Worm (Caenorhabditis elegans) whole organism, mixed stage, embryonic: ENCODE results near the gene nhr-226.

Experiments
- M03D4.4 ChIP-seq: sonication (generic microtip); optimal IDR thresholded peaks from 2 replicates; lab custom pipeline; 2017; ENCODE audit warnings: mild to moderate bottlenecking, missing genetic modification characterization, missing compliant biosample characterization
- bed-3 ChIP-seq: fragments of 200-800 bp; sonication (Bioruptor generic); optimal IDR thresholded peaks from 3 replicates; lab custom pipeline; 2018; ENCODE audit warnings: mild to moderate bottlenecking, missing genetic modification characterization, moderate library complexity, missing compliant biosample characterization
- blmp-1 ChIP-seq: fragments of 150-350 bp; optimal IDR thresholded peaks from 2 replicates; lab custom pipeline; 2014; ENCODE audit warnings: missing biosample characterization, missing genetic modification characterization
- ceh-43 ChIP-seq: fragments of 200-800 bp; sonication (Bioruptor generic); optimal IDR thresholded peaks from 2 replicates; lab custom pipeline; 2018; ENCODE audit warnings: mild to moderate bottlenecking, missing genetic modification characterization, moderate library complexity, missing compliant biosample characterization
- ceh-83 ChIP-seq: fragments of 200-800 bp; sonication (Bioruptor generic); optimal IDR thresholded peaks from 2 replicates; lab custom pipeline; 2018; ENCODE audit warnings: mild to moderate bottlenecking, missing genetic modification characterization, missing compliant biosample characterization
- ces-1 ChIP-seq: fragments of 150-350 bp; optimal IDR thresholded peaks from 2 replicates; lab custom pipeline; 2014; ENCODE audit warnings: missing biosample characterization, missing genetic modification reagents, missing genetic modification characterization
- cnd-1 ChIP-seq: fragments of 200-800 bp; sonication (Bioruptor generic); optimal IDR thresholded peaks from 2 replicates; lab custom pipeline; 2018; ENCODE audit warnings: mild to moderate bottlenecking, missing genetic modification characterization, missing compliant biosample characterization
- drap-1 ChIP-seq: fragments of 200-800 bp; sonication (Bioruptor generic); optimal IDR thresholded peaks from 3 replicates; lab custom pipeline; 2018; ENCODE audit warnings: mild to moderate bottlenecking, missing genetic modification characterization, missing compliant biosample characterization
- elt-1 ChIP-seq: sonication (generic microtip); optimal IDR thresholded peaks from 2 replicates; lab custom pipeline; 2017; ENCODE audit warnings: missing genetic modification characterization, mild to moderate bottlenecking, missing compliant biosample characterization, antibody characterized with exemption, moderate library complexity, borderline replicate concordance; ENCODE audit not compliant: insufficient read depth
- elt-3 ChIP-seq: fragments of 150-350 bp; optimal IDR thresholded peaks from 2 replicates; lab custom pipeline; 2014; ENCODE audit warnings: missing biosample characterization, missing genetic modification characterization
- flh-1 ChIP-seq: fragments of 200-800 bp; sonication (Bioruptor generic); optimal IDR thresholded peaks from 2 replicates; lab custom pipeline; 2018; ENCODE audit warnings: mild to moderate bottlenecking, missing genetic modification characterization, moderate library complexity, missing compliant biosample characterization
- ham-2 ChIP-seq: fragments of 200-800 bp; sonication (Bioruptor generic); optimal IDR thresholded peaks from 2 replicates; lab custom pipeline; 2018; ENCODE audit warnings: mild to moderate bottlenecking, missing genetic modification characterization, missing compliant biosample characterization
- hlh-1 ChIP-seq: fragments of 150-350 bp; optimal IDR thresholded peaks from 2 replicates; lab custom pipeline; 2014; ENCODE audit warnings: missing biosample characterization, missing genetic modification reagents, missing genetic modification characterization
- lin-13 ChIP-seq: fragments of 150-350 bp; optimal IDR thresholded peaks from 2 replicates; lab custom pipeline; 2014; ENCODE audit warnings: missing biosample characterization, missing genetic modification characterization
- lin-32 ChIP-seq: fragments of 200-800 bp; sonication (Bioruptor generic); optimal IDR thresholded peaks from 2 replicates; lab custom pipeline; 2018; ENCODE audit warnings: mild to moderate bottlenecking, missing genetic modification characterization, missing compliant biosample characterization
- lsy-2 ChIP-seq: fragments of 150-350 bp; optimal IDR thresholded peaks from 2 replicates; lab custom pipeline; 2014; ENCODE audit warnings: missing biosample characterization, missing genetic modification characterization
- mab-5 ChIP-seq: fragments of 150-350 bp; optimal IDR thresholded peaks from 2 replicates; lab custom pipeline; 2014; ENCODE audit warnings: missing biosample characterization, missing genetic modification characterization
- mep-1 ChIP-seq: fragments of 150-350 bp; optimal IDR thresholded peaks from 2 replicates; lab custom pipeline; 2017; ENCODE audit warnings: missing biosample characterization, missing genetic modification reagents, missing genetic modification characterization, inconsistent platforms
- mls-2 ChIP-seq: sonication (generic microtip); optimal IDR thresholded peaks from 2 replicates; lab custom pipeline; 2016; ENCODE audit warnings: mild to moderate bottlenecking, missing genetic modification characterization, moderate library complexity, missing compliant biosample characterization
- nhr-12 ChIP-seq: fragments of 150-350 bp; optimal IDR thresholded peaks from 2 replicates; lab custom pipeline; 2014; ENCODE audit warnings: missing biosample characterization, missing genetic modification characterization
- nhr-2 ChIP-seq: fragments of 150-350 bp; optimal IDR thresholded peaks from 2 replicates; lab custom pipeline; 2014; ENCODE audit warnings: missing biosample characterization, missing genetic modification characterization
- nhr-237 ChIP-seq: fragments of 150-350 bp; optimal IDR thresholded peaks from 2 replicates; lab custom pipeline; 2014; ENCODE audit warnings: missing biosample characterization, missing genetic modification characterization
- nhr-28 ChIP-seq: fragments of 150-350 bp; optimal IDR thresholded peaks from 2 replicates; lab custom pipeline; 2014; ENCODE audit warnings: missing biosample characterization, missing genetic modification characterization
- nhr-76 ChIP-seq: sonication (generic microtip); optimal IDR thresholded peaks from 2 replicates; lab custom pipeline; 2017; ENCODE audit warnings: missing biosample characterization, missing genetic modification characterization
- pha-4 ChIP-seq: fragments of 150-350 bp; optimal IDR thresholded peaks from 2 replicates; lab custom pipeline; 2018; ENCODE audit warnings: missing biosample characterization, missing genetic modification reagents, missing genetic modification characterization
- snpc-4 ChIP-seq: fragments of 150-350 bp; optimal IDR thresholded peaks from 2 replicates; lab custom pipeline; 2014; ENCODE audit warnings: missing biosample characterization, missing genetic modification characterization
- sptf-1 ChIP-seq: sonication (generic microtip); optimal IDR thresholded peaks from 2 replicates; lab custom pipeline; 2017; ENCODE audit warnings: mild to moderate bottlenecking, missing genetic modification characterization, moderate library complexity, missing compliant biosample characterization
- tbx-8 ChIP-seq: fragments of 200-800 bp; sonication (Bioruptor generic); optimal IDR thresholded peaks from 2 replicates; lab custom pipeline; 2018; ENCODE audit warnings: mild to moderate bottlenecking, missing genetic modification characterization, moderate library complexity, missing compliant biosample characterization
- unc-120 ChIP-seq: sonication (generic microtip); optimal IDR thresholded peaks from 2 replicates; lab custom pipeline; 2017; ENCODE audit warnings: missing genetic modification characterization, missing compliant biosample characterization; ENCODE audit not compliant: poor library complexity, severe bottlenecking
- unc-39 ChIP-seq: fragments of 150-350 bp; optimal IDR thresholded peaks from 2 replicates; lab custom pipeline; 2014; ENCODE audit warnings: missing biosample characterization, missing genetic modification characterization
- zip-8 ChIP-seq: fragments of 150-350 bp; optimal IDR thresholded peaks from 2 replicates; lab custom pipeline; 2014; ENCODE audit warnings: missing biosample characterization, missing genetic modification characterization
- ztf-11 ChIP-seq: fragments of 150-350 bp; optimal IDR thresholded peaks from 2 replicates; lab custom pipeline; 2014; ENCODE audit warnings: missing biosample characterization, missing genetic modification characterization

nhr-226 gene

ce11 chrV:2259750-2260149 is 34.9 kb upstream of the nhr-226 start, which contains the start of gene nhr-182:
Gene nhr-182, minus strand, starts transcription at chrV:2259927.
- TF ChIP-seq pha-4 (tag; lab: Kevin White, UChicago) (peak; percentile 75), sptf-1 (no peak)

ce11 chrV:2260660-2261059 is 34.0 kb upstream of the nhr-226 start, which contains the start of gene F41B5.12:
Gene F41B5.12, plus strand, starts transcription at chrV:2260960.
- no peak for TF ChIP-seq blmp-1 (tag; lab: Kevin White, UChicago)
- no peak for TF ChIP-seq mls-2 (tag; lab: Kevin White, UChicago)
- TF ChIP-seq elt-1 (tag; lab: Kevin White, UChicago), result no peak
- no peak for TF ChIP-seq mep-1 (tag; lab: Kevin White, UChicago)
- TF ChIP-seq unc-39 (tag; lab: Kevin White, UChicago), result no peak
- no peak for TF ChIP-seq pha-4 (tag; lab: Kevin White, UChicago)
- no peak for TF ChIP-seq zip-8 (tag; lab: Kevin White, UChicago)
- TF ChIP-seq tbx-8 (GFP tag; lab: Kevin White, UChicago), result no peak
- no peak for TF ChIP-seq nhr-2
- no peak for TF ChIP-seq ztf-11 (tag; lab: Kevin White, UChicago)
- TF ChIP-seq M03D4.4 (tag; lab: Kevin White, UChicago), result no peak
- TF ChIP-seq ces-1, result no peak
- no peak for TF ChIP-seq ceh-83 (GFP tag; lab: Kevin White, UChicago)
- no peak for TF ChIP-seq lsy-2
- TF ChIP-seq drap-1 (GFP tag; lab: Kevin White, UChicago), result no peak
- TF ChIP-seq unc-120, result no peak
- TF ChIP-seq ceh-43, result no peak
- TF ChIP-seq nhr-237 (tag; lab: Kevin White, UChicago), result no peak

ce11 chrV:2264455-2264854 is 30.2 kb upstream of the nhr-226 start, which contains the start of gene nhr-183:
Gene nhr-183, minus strand, starts transcription at chrV:2264634.
- TF ChIP-seq unc-39 (tag; lab: Kevin White, UChicago) (no peak), pha-4 (tag; lab: Kevin White, UChicago) (no peak), flh-1 (GFP tag; lab: Kevin White, UChicago) (no peak), ham-2 (GFP tag; lab: Kevin White, UChicago) (no peak), nhr-2 (no peak), ces-1 (no peak), lin-13 (tag; lab: Kevin White, UChicago) (no peak), mab-5 (no peak), nhr-28 (tag; lab: Kevin White, UChicago) (no peak), nhr-76 (no peak), blmp-1 (tag; lab: Kevin White, UChicago) (no peak), nhr-12 (tag; lab: Kevin White, UChicago) (no peak), cnd-1 (tag; lab: Kevin White, UChicago) (no peak), mep-1 (tag; lab: Kevin White, UChicago) (no peak), elt-3 (tag; lab: Kevin White, UChicago) (no peak), M03D4.4 (tag; lab: Kevin White, UChicago) (no peak)

DNA sequence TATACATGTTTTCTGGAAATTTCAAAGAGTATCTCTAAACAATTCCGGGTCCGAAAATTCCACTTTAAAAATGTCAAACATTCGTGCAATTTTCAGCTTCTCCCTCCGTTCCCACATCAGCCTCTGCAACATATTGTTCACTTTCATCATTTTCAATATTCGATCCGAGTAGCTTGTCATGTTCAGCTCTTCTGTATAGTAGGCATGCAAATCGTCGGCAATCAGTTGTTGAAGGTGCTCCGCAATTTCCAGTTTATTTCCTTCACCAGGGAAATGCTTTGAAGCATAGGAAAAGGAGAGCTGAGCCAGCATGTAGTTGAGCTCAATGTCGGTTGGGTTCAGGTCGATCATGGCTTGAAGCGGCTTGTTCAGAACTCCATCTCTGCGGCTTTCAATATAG is 29.8 kb upstream of the nhr-226 start:
- TF ChIP-seq elt-1 (tag; lab: Kevin White, UChicago) (no peak), snpc-4 (no peak), ces-1 (no peak), pha-4 (tag; lab: Kevin White, UChicago) (no peak), bed-3 (GFP tag; lab: Kevin White, UChicago) (no peak), unc-120 (no peak), M03D4.4 (tag; lab: Kevin White, UChicago) (no peak), mls-2 (tag; lab: Kevin White, UChicago) (no peak), ham-2 (GFP tag; lab: Kevin White, UChicago) (no peak), mab-5 (no peak), nhr-76 (no peak), cnd-1 (tag; lab: Kevin White, UChicago) (no peak), blmp-1 (tag; lab: Kevin White, UChicago) (no peak), sptf-1 (no peak)

ce11 chrV:2266958-2267357 is 27.7 kb upstream of the nhr-226 start, which contains the start of gene nhr-275:
Gene nhr-275, minus strand, starts transcription at chrV:2267058.
- TF ChIP-seq mep-1 (tag; lab: Kevin White, UChicago) (no peak), snpc-4 (no peak), unc-39 (tag; lab: Kevin White, UChicago) (no peak), cnd-1 (tag; lab: Kevin White, UChicago) (no peak), lin-32 (GFP tag; lab: Kevin White, UChicago) (no peak), pha-4 (tag; lab: Kevin White, UChicago) (no peak), mab-5 (no peak), hlh-1 (tag; lab: Kevin White, UChicago) (no peak)
